Worm (Caenorhabditis elegans): ENCODE results near the gene F44F4.9.

- TF ChIP-seq tab-1 (GFP tag; IDR thresholded peaks at IDR 0.05) = no peak
- TF ChIP-seq flt-1 (GFP tag; IDR thresholded peaks at IDR 0.05) = no peak
- no peak for TF ChIP-seq med-1 (GFP tag; optimal IDR thresholded peaks at IDR 0.05; ENCODE audit: insufficient read depth)
- no peak for TF ChIP-seq klf-2 (GFP tag; conservative IDR thresholded peaks at IDR 0.05)
- no peak for TF ChIP-seq ref-1 (GFP tag; conservative IDR thresholded peaks at IDR 0.05)
- TF ChIP-seq ztf-29 (GFP tag; IDR thresholded peaks at IDR 0.05) = no peak
Observed at ce11 chrII:10932305-10932704, 16.7 kb upstream of the F44F4.9 start.

Measured in whole organism, midembryonic.